Fruit fly (Drosophila melanogaster): ENCODE data around the gene rdgC.
A peak's percentile ranks its signal among the peaks of the same experiment; 100 is the strongest.

- TF ChIP-seq E2f2 (GFP tag; IDR thresholded peaks at IDR 0.05) (peak; percentile 79), onecut (GFP tag; IDR thresholded peaks at IDR 0.05) (peak; percentile 92), CG12299 (tag; optimal IDR thresholded peaks at IDR 0.05) (peak; percentile 93), cas (GFP tag; IDR thresholded peaks at IDR 0.05) (peak; percentile 87), fu2 (GFP tag; optimal IDR thresholded peaks at IDR 0.05) (peak; percentile 95)
These were observed at the start of gene rdgC for dm6 chr3L:20247513-20248173.

All from whole organism, embryonic.